Worm (Caenorhabditis elegans) whole organism, L1 larva: Measurements from ENCODE around the gene cnnm-1.

Experiments used
- C04F5.9 ChIP-seq: sonication (generic microtip); optimal IDR thresholded peaks from 2 replicates; lab custom pipeline; 2016; ENCODE audit warnings: missing genetic modification characterization, missing compliant biosample characterization
- C16A3.4 ChIP-seq: fragments of 150-350 bp; optimal IDR thresholded peaks from 2 replicates; lab custom pipeline; 2014; ENCODE audit warnings: missing biosample characterization, missing genetic modification characterization
- F16B12.6 ChIP-seq: fragments of 150-350 bp; optimal IDR thresholded peaks from 2 replicates; lab custom pipeline; 2014; ENCODE audit warnings: missing biosample characterization, missing genetic modification characterization
- Y116A8C.19 ChIP-seq: sonication (generic microtip); optimal IDR thresholded peaks from 2 replicates; lab custom pipeline; 2016; ENCODE audit warnings: missing compliant biosample characterization, missing genetic modification characterization, borderline replicate concordance
- aha-1 ChIP-seq: fragments of 150-350 bp; optimal IDR thresholded peaks from 2 replicates; lab custom pipeline; 2014; ENCODE audit warnings: missing biosample characterization, missing genetic modification characterization
- aly-2 ChIP-seq: fragments of 150-350 bp; optimal IDR thresholded peaks from 2 replicates; lab custom pipeline; 2014; ENCODE audit warnings: missing biosample characterization, missing genetic modification characterization
- ama-1 ChIP-seq: fragments of 150-350 bp; optimal IDR thresholded peaks from 2 replicates; lab custom pipeline; 2014
- blmp-1 ChIP-seq: fragments of 150-350 bp; optimal IDR thresholded peaks from 2 replicates; lab custom pipeline; 2014; ENCODE audit warnings: missing biosample characterization, missing genetic modification characterization
- ceh-63 ChIP-seq: fragments of 200-800 bp; sonication (Bioruptor generic); optimal IDR thresholded peaks from 2 replicates; lab custom pipeline; 2018; ENCODE audit warnings: mild to moderate bottlenecking, missing genetic modification characterization, missing compliant biosample characterization
- ceh-88 ChIP-seq: fragments of 200-800 bp; sonication (Bioruptor generic); IDR thresholded peaks from 2 replicates; pipeline ENCODE4 v1.3.6; 2022; ENCODE audit warnings: missing genetic modification characterization, missing compliant biosample characterization
- ceh-90 ChIP-seq: sonication (generic microtip); optimal IDR thresholded peaks from 2 replicates; lab custom pipeline; 2016; ENCODE audit warnings: missing genetic modification characterization, missing compliant biosample characterization
- ces-1 ChIP-seq: fragments of 150-350 bp; optimal IDR thresholded peaks from 2 replicates; lab custom pipeline; 2014; ENCODE audit warnings: missing biosample characterization, missing genetic modification reagents, missing genetic modification characterization
- dsc-1 ChIP-seq: sonication (generic microtip); optimal IDR thresholded peaks from 2 replicates; lab custom pipeline; 2016; ENCODE audit warnings: mild to moderate bottlenecking, missing genetic modification characterization, missing compliant biosample characterization
- efl-1 ChIP-seq, 4 experiments: fragments of 150-350 bp; optimal IDR thresholded peaks in 3 of 4; peaks in 1 of 4; 1 replicate in 1 of 4; 2 replicates in 3 of 4; lab custom pipeline; 2014; ENCODE audit warnings: missing biosample characterization in 2 of 4, missing genetic modification characterization in 2 of 4, missing genetic modification reagents in 2 of 4
- efl-3 ChIP-seq: fragments of 200-800 bp; sonication (Bioruptor generic); optimal IDR thresholded peaks from 2 replicates; lab custom pipeline; 2018; ENCODE audit warnings: mild to moderate bottlenecking, missing genetic modification characterization, missing compliant biosample characterization
- egl-27 ChIP-seq, 2 experiments: fragments of 150-350 bp in 1 of 2; sonication (generic microtip); optimal IDR thresholded peaks; 3 replicates each; lab custom pipeline; 2017 to 2018; ENCODE audit warnings: missing biosample characterization in 2 of 2, missing genetic modification characterization in 2 of 2, missing genetic modification reagents in 2 of 2
- ets-5 ChIP-seq: fragments of 200-800 bp; sonication (Bioruptor generic); IDR thresholded peaks from 2 replicates; pipeline ENCODE4 v1.3.6; 2022; ENCODE audit warnings: missing genetic modification characterization, missing compliant biosample characterization
- fkh-10 ChIP-seq: sonication (generic microtip); optimal IDR thresholded peaks from 2 replicates; lab custom pipeline; 2017; ENCODE audit warnings: missing biosample characterization, missing genetic modification reagents, missing genetic modification characterization
- fkh-4 ChIP-seq: sonication (generic microtip); optimal IDR thresholded peaks from 2 replicates; lab custom pipeline; 2016; ENCODE audit warnings: missing compliant biosample characterization, missing genetic modification characterization, borderline replicate concordance
- fkh-8 ChIP-seq: sonication (generic microtip); optimal IDR thresholded peaks from 2 replicates; lab custom pipeline; 2016; ENCODE audit warnings: mild to moderate bottlenecking, missing genetic modification characterization, missing compliant biosample characterization
- grh-1 ChIP-seq: fragments of 200-800 bp; sonication (Bioruptor generic); IDR thresholded peaks from 2 replicates; pipeline ENCODE4 v1.3.6; 2022; ENCODE audit warnings: missing genetic modification reagents, missing genetic modification characterization, missing compliant biosample characterization
- hpl-2 ChIP-seq: fragments of 150-350 bp; optimal IDR thresholded peaks from 2 replicates; lab custom pipeline; 2014; ENCODE audit warnings: missing biosample characterization, missing genetic modification reagents, missing genetic modification characterization
- jun-1 ChIP-seq: fragments of 150-350 bp; optimal IDR thresholded peaks from 2 replicates; lab custom pipeline; 2014; ENCODE audit warnings: missing biosample characterization, missing genetic modification reagents, missing genetic modification characterization
- lin-13 ChIP-seq: fragments of 150-350 bp; optimal IDR thresholded peaks from 2 replicates; lab custom pipeline; 2014; ENCODE audit warnings: missing biosample characterization, missing genetic modification reagents, missing genetic modification characterization
- lin-35 ChIP-seq, 2 experiments: fragments of 150-350 bp; optimal IDR thresholded peaks; 2 replicates each; lab custom pipeline; 2014; ENCODE audit warnings: missing biosample characterization in 2 of 2, missing genetic modification characterization in 2 of 2, missing genetic modification reagents in 2 of 2
- lir-3 ChIP-seq: sonication (generic microtip); optimal IDR thresholded peaks from 2 replicates; lab custom pipeline; 2016; ENCODE audit warnings: mild to moderate bottlenecking, missing genetic modification characterization, moderate library complexity, missing compliant biosample characterization; ENCODE audit not compliant: poor library complexity
- lsy-2 ChIP-seq, 2 experiments: fragments of 150-350 bp; optimal IDR thresholded peaks; 2 replicates each; lab custom pipeline; 2014; ENCODE audit warnings: missing biosample characterization in 2 of 2, missing genetic modification characterization in 2 of 2
- mab-9 ChIP-seq: fragments of 200-800 bp; sonication (Bioruptor generic); IDR thresholded peaks from 2 replicates; pipeline ENCODE4 v1.3.6; 2022; ENCODE audit warnings: missing genetic modification reagents, missing genetic modification characterization, missing compliant biosample characterization
- mdl-1 ChIP-seq, 2 experiments: fragments of 150-350 bp; optimal IDR thresholded peaks; 2 replicates each; lab custom pipeline; 2014 to 2017; ENCODE audit warnings: missing biosample characterization in 2 of 2, missing genetic modification characterization in 2 of 2, inconsistent platforms in 1 of 2
- mef-2 ChIP-seq: fragments of 150-350 bp; optimal IDR thresholded peaks from 2 replicates; lab custom pipeline; 2014; ENCODE audit warnings: missing biosample characterization, missing genetic modification characterization
- nhr-12 ChIP-seq: sonication (generic microtip); optimal IDR thresholded peaks from 2 replicates; lab custom pipeline; 2017; ENCODE audit warnings: missing biosample characterization, missing genetic modification characterization
- nhr-19 ChIP-seq: fragments of 200-800 bp; sonication (Bioruptor generic); conservative IDR thresholded peaks from 2 replicates; pipeline ENCODE4 v1.3.6; 2022; ENCODE audit warnings: missing genetic modification characterization, missing compliant biosample characterization
- nhr-71 ChIP-seq: sonication (generic microtip); optimal IDR thresholded peaks from 2 replicates; lab custom pipeline; 2016; ENCODE audit warnings: mild to moderate bottlenecking, missing genetic modification characterization, moderate library complexity, missing compliant biosample characterization
- nhr-76 ChIP-seq: sonication (generic microtip); optimal IDR thresholded peaks from 2 replicates; lab custom pipeline; 2017; ENCODE audit warnings: missing biosample characterization, missing genetic modification characterization
- nhr-77 ChIP-seq: fragments of 150-350 bp; optimal IDR thresholded peaks from 2 replicates; lab custom pipeline; 2014; ENCODE audit warnings: missing biosample characterization, missing genetic modification characterization
- skn-1 ChIP-seq: fragments of 150-350 bp; optimal IDR thresholded peaks from 2 replicates; lab custom pipeline; 2014; ENCODE audit warnings: missing biosample characterization, missing genetic modification characterization
- snu-23 ChIP-seq: sonication (generic microtip); optimal IDR thresholded peaks from 2 replicates; lab custom pipeline; 2016; ENCODE audit warnings: missing genetic modification characterization, missing compliant biosample characterization
- tbx-2 ChIP-seq: sonication (generic microtip); optimal IDR thresholded peaks from 2 replicates; lab custom pipeline; 2016; ENCODE audit warnings: missing genetic modification characterization, missing compliant biosample characterization
- unc-130 ChIP-seq: fragments of 150-350 bp; optimal IDR thresholded peaks from 2 replicates; lab custom pipeline; 2017; ENCODE audit warnings: missing biosample characterization, missing genetic modification characterization, inconsistent platforms
- unc-30 ChIP-seq: sonication (generic microtip); optimal IDR thresholded peaks from 2 replicates; lab custom pipeline; 2017; ENCODE audit warnings: missing biosample characterization, missing genetic modification characterization
- unc-62 ChIP-seq: fragments of 150-350 bp; optimal IDR thresholded peaks from 2 replicates; lab custom pipeline; 2014; ENCODE audit warnings: missing biosample characterization, missing genetic modification reagents, missing genetic modification characterization
- unc-98 ChIP-seq: fragments of 200-800 bp; sonication (Bioruptor generic); IDR thresholded peaks from 2 replicates; pipeline ENCODE4 v1.3.6; 2022; ENCODE audit warnings: missing genetic modification characterization, missing compliant biosample characterization
- vab-15 ChIP-seq: sonication (generic microtip); optimal IDR thresholded peaks from 2 replicates; lab custom pipeline; 2017; ENCODE audit warnings: missing genotype, mild to moderate bottlenecking, missing genetic modification characterization, missing compliant biosample characterization
- zip-4 ChIP-seq: fragments of 200-800 bp; sonication (Bioruptor generic); optimal IDR thresholded peaks from 2 replicates; lab custom pipeline; 2018; ENCODE audit warnings: mild to moderate bottlenecking, missing genetic modification characterization, moderate library complexity, missing compliant biosample characterization

The cnnm-1 gene

DNA sequence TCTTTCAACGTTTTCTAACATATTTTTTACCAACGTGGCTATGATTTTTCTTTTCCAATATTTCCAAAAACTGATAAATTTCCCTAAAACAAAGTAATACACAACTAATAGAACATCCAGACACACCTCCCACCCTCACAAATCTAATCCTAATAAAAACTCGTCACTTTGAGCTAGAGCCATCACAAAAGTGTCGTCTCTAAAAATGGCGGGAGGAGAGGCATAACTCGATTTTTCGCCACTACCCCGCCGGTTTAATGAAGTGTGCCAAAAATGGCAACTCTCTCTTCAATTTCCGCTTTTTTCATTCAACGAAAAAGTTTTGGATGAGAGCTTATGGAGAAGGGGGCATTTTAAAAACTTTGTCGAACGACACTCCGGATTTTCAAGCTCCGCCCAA lies 26.3 kb upstream of the cnnm-1 start:
- TF ChIP-seq lir-3 (no peak), fkh-10 (peak; percentile 1)

- no peak for TF ChIP-seq C04F5.9 (tag; lab: Kevin White, UChicago)
- no peak for TF ChIP-seq ceh-88 (GFP tag; lab: Robert Waterston, UW)
- no peak for TF ChIP-seq F16B12.6 (tag; lab: Kevin White, UChicago)
- no peak for TF ChIP-seq aha-1 (tag; lab: Kevin White, UChicago)
- no peak for TF ChIP-seq skn-1
- TF ChIP-seq nhr-12 (tag; lab: Kevin White, UChicago) = no peak
- TF ChIP-seq lsy-2 (tag; optimal IDR thresholded peaks at IDR 0.05; lab: Kevin White, UChicago) = no peak
- TF ChIP-seq efl-3 = no peak
- no peak for TF ChIP-seq unc-62 (GFP tag; lab: Kevin White, UChicago)
- no peak for TF ChIP-seq fkh-8 (tag; lab: Kevin White, UChicago)
- TF ChIP-seq aly-2 (tag; lab: Kevin White, UChicago) = no peak
- TF ChIP-seq mdl-1 (tag; optimal IDR thresholded peaks at IDR 0.05; lab: Kevin White, UChicago) = no peak
- no peak for TF ChIP-seq vab-15 (tag; lab: Kevin White, UChicago)
- no peak for TF ChIP-seq unc-130
Measured at ce11 chrIV:17230958-17231357, 24.3 kb upstream of the cnnm-1 start, which contains the start of gene npr-32. TSS of gene npr-32 (minus strand) at chrIV:17231058.

DNA sequence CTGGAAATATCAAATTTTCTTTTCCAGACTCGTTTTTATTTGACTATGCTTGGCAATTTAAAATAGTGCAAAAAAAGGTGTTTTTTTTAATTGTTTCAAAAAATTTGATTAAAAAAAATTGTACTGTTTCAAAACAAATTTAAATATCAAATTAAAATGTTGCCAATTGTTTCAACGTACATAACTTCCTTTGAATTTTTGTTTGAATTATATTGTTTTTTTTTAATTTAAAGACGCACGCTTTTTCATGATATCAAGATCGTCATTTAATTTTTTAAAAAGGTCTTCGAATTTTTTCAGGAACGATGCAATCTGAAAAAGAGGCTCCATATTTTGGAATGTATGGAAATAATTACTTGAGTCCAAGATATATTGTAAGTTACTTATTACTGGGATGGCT lies 16.8 kb upstream of the cnnm-1 start, which contains the start of gene Y116A8B.4:
TSS of gene Y116A8B.4 (plus strand) at position 301 of the 400 bp plus-strand sequence.
- TF ChIP-seq Y116A8C.19 (tag; lab: Kevin White, UChicago) = no peak
- no peak for TF ChIP-seq ets-5 (GFP tag; lab: Robert Waterston, UW)
- no peak for TF ChIP-seq nhr-19 (GFP tag; lab: Robert Waterston, UW)
- no peak for TF ChIP-seq zip-4 (GFP tag; lab: Kevin White, UChicago)
- TF ChIP-seq nhr-71 (tag; lab: Kevin White, UChicago) = no peak
- TF ChIP-seq unc-98 = no peak
- no peak for TF ChIP-seq C16A3.4 (tag; lab: Kevin White, UChicago)
- TF ChIP-seq snu-23 (GFP tag; lab: Kevin White, UChicago) = no peak
- no peak for TF ChIP-seq ces-1
- TF ChIP-seq mef-2 (tag; lab: Kevin White, UChicago) = no peak
- no peak for TF ChIP-seq efl-3
- TF ChIP-seq, all 84 proteins: peak for 0

ce11 chrIV:17216048-17216447 lies 9.4 kb upstream of the cnnm-1 start, which contains the start of gene Y116A8B.1:
TSS of gene Y116A8B.1 (plus strand) at chrIV:17216348.
- no peak for TF ChIP-seq fkh-8 (tag; lab: Kevin White, UChicago)
- TF ChIP-seq efl-1 (optimal IDR thresholded peaks at IDR 0.05; lab: Kevin White, UChicago) = no peak
- TF ChIP-seq efl-1 (GFP tag; optimal IDR thresholded peaks at IDR 0.05 in 1 of 2; lab: Kevin White, UChicago) = peak in 1 of 2 experiments; percentile 65
- TF ChIP-seq nhr-76 (tag; lab: Kevin White, UChicago) = no peak
- TF ChIP-seq mab-9 (GFP tag; lab: Robert Waterston, UW) = no peak
- TF ChIP-seq jun-1 = no peak

DNA sequence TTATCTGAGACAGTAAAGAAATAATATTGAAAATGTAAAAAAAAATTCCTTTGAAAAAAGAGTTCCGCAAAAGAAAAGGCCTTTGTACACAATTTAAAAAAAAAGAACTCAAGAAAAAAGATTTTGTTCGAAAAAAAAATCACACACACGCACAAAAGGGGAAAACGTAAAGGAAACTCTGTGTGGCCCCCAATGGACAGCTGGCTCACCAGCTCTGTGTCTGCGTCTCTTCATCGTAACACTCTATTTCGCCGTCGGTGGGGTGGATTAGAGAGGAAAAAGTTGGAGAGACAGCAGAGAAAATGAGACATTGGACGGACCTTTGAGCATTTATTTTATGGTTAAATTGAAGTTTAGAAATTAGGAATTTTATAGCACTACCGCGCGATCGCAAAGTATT lies 8.4 kb upstream of the cnnm-1 start:
- TF ChIP-seq snu-23 (GFP tag; lab: Kevin White, UChicago) (peak; percentile 23), ama-1 (lab: Kevin White, UChicago) (no peak), fkh-4 (tag; lab: Kevin White, UChicago) (no peak), unc-62 (GFP tag; lab: Kevin White, UChicago) (no peak), lir-3 (no peak), nhr-77 (tag; lab: Kevin White, UChicago) (no peak), fkh-8 (tag; lab: Kevin White, UChicago) (no peak), unc-30 (no peak), blmp-1 (tag; lab: Kevin White, UChicago) (no peak), Y116A8C.19 (tag; lab: Kevin White, UChicago) (no peak), egl-27 (tag; optimal IDR thresholded peaks at IDR 0.05; lab: Kevin White, UChicago) (no peak), nhr-71 (tag; lab: Kevin White, UChicago) (peak; percentile 33), unc-130 (no peak), ets-5 (GFP tag; lab: Robert Waterston, UW) (no peak), ceh-90 (tag; lab: Kevin White, UChicago) (no peak), C04F5.9 (tag; lab: Kevin White, UChicago) (no peak), ceh-63 (GFP tag; lab: Kevin White, UChicago) (no peak), lin-13 (GFP tag; lab: Kevin White, UChicago) (no peak), aha-1 (tag; lab: Kevin White, UChicago) (no peak), hpl-2 (GFP tag; lab: Kevin White, UChicago) (no peak), lin-35 (GFP tag; optimal IDR thresholded peaks at IDR 0.05; lab: Kevin White, UChicago) (peak in 1 of 2 experiments; percentile 25), grh-1 (GFP tag; lab: Robert Waterston, UW) (no peak), dsc-1 (tag; lab: Kevin White, UChicago) (no peak), nhr-19 (GFP tag; lab: Robert Waterston, UW) (no peak), tbx-2 (tag; lab: Kevin White, UChicago) (no peak)
